Fruit fly (Drosophila melanogaster) whole organism, embryonic: ENCODE measurements around the gene CG34251.

Experiments
- Antp ChIP-seq: fragments of 200-800 bp; sonication (Bioruptor generic); optimal IDR thresholded peaks from 3 replicates; lab custom pipeline; 2016; ENCODE audit warnings: missing biosample characterization, missing genetic modification characterization
- Asciz ChIP-seq: fragments of 200-800 bp; sonication (Bioruptor generic); optimal IDR thresholded peaks from 2 replicates; lab custom pipeline; 2017; ENCODE audit warnings: missing biosample characterization, mild to moderate bottlenecking, missing genetic modification characterization, missing genetic modification reagents
- Atf3 ChIP-seq: fragments of 200-800 bp; sonication (Bioruptor generic); optimal IDR thresholded peaks from 3 replicates; lab custom pipeline; 2016; ENCODE audit warnings: missing biosample characterization, missing genetic modification characterization
- BEAF-32 ChIP-seq: fragments of 200-800 bp; sonication (Bioruptor generic); optimal IDR thresholded peaks from 3 replicates; lab custom pipeline; 2017; ENCODE audit warnings: missing biosample characterization, missing genetic modification characterization, mild to moderate bottlenecking, moderate library complexity, missing genetic modification reagents
- BtbVII ChIP-seq: fragments of 200-800 bp; sonication (Bioruptor generic); optimal IDR thresholded peaks from 3 replicates; lab custom pipeline; 2017; ENCODE audit warnings: missing biosample characterization, mild to moderate bottlenecking, missing genetic modification characterization
- CG11398 ChIP-seq: fragments of 200-800 bp; sonication (Bioruptor generic); optimal IDR thresholded peaks from 2 replicates; lab custom pipeline; 2016; ENCODE audit warnings: missing biosample characterization, missing genetic modification characterization
- CG11723 ChIP-seq: fragments of 200-800 bp; sonication (Bioruptor generic); optimal IDR thresholded peaks from 2 replicates; lab custom pipeline; 2017; ENCODE audit warnings: missing biosample characterization, mild to moderate bottlenecking, missing genetic modification characterization
- CG12071 ChIP-seq: fragments of 200-800 bp; sonication (Bioruptor generic); optimal IDR thresholded peaks from 3 replicates; lab custom pipeline; 2018; ENCODE audit warnings: missing biosample characterization, mild to moderate bottlenecking, missing genetic modification characterization
- CG12391 ChIP-seq: fragments of 200-800 bp; sonication (Bioruptor generic); optimal IDR thresholded peaks from 3 replicates; lab custom pipeline; 2018; ENCODE audit warnings: missing biosample characterization, mild to moderate bottlenecking, missing genetic modification characterization, moderate library complexity
- CG14710 ChIP-seq: fragments of 200-800 bp; sonication (Bioruptor generic); optimal IDR thresholded peaks from 3 replicates; lab custom pipeline; 2019; ENCODE audit warnings: missing biosample characterization, mild to moderate bottlenecking, missing genetic modification characterization, moderate library complexity
- CG15011 ChIP-seq: fragments of 200-800 bp; sonication (Bioruptor generic); optimal IDR thresholded peaks from 3 replicates; lab custom pipeline; 2018; ENCODE audit warnings: missing biosample characterization, mild to moderate bottlenecking, missing genetic modification characterization
- CG18011 ChIP-seq: fragments of 200-800 bp; sonication (Bioruptor generic); optimal IDR thresholded peaks from 2 replicates; lab custom pipeline; 2017; ENCODE audit warnings: missing biosample characterization, missing genetic modification characterization, mild to moderate bottlenecking, moderate library complexity, missing genotype
- CG2120 ChIP-seq: fragments of 200-800 bp; sonication (Bioruptor generic); optimal IDR thresholded peaks from 3 replicates; lab custom pipeline; 2016; ENCODE audit warnings: missing biosample characterization, missing genetic modification characterization
- CG2678 ChIP-seq: fragments of 200-800 bp; sonication (Bioruptor generic); optimal IDR thresholded peaks from 3 replicates; lab custom pipeline; 2019; ENCODE audit warnings: missing biosample characterization, mild to moderate bottlenecking, missing genetic modification characterization, moderate library complexity
- CG30020 ChIP-seq: fragments of 200-800 bp; optimal IDR thresholded peaks from 2 replicates; lab custom pipeline; 2019; ENCODE audit warnings: missing biosample characterization, mild to moderate bottlenecking, missing genetic modification characterization, moderate library complexity
- CG30403 ChIP-seq: fragments of 200-800 bp; sonication (Bioruptor generic); optimal IDR thresholded peaks from 3 replicates; lab custom pipeline; 2016; ENCODE audit warnings: missing biosample characterization, missing genetic modification characterization
- CG6791 ChIP-seq: fragments of 200-800 bp; sonication (Bioruptor generic); IDR thresholded peaks from 3 replicates; pipeline ENCODE4 v1.3.6; 2022; ENCODE audit warnings: missing biosample characterization, missing genetic modification characterization; ENCODE audit not compliant: partially characterized antibody
- CG8944 ChIP-seq: fragments of 200-800 bp; sonication (Bioruptor generic); optimal IDR thresholded peaks from 3 replicates; lab custom pipeline; 2016; ENCODE audit warnings: missing biosample characterization, missing genetic modification characterization
- D ChIP-seq, 2 experiments: fragments of 200-800 bp in 1 of 2; fragments of >200 bp in 1 of 2; sonication (Bioruptor generic) in 1 of 2; optimal IDR thresholded peaks; 2 replicates in 1 of 2; 3 replicates in 1 of 2; lab custom pipeline; 2017; ENCODE audit warnings: mild to moderate bottlenecking in 1 of 2, missing biosample characterization in 1 of 2, missing genetic modification characterization in 1 of 2, missing genetic modification reagents in 1 of 2
- Dip3 ChIP-seq: fragments of 200-800 bp; sonication (Bioruptor generic); optimal IDR thresholded peaks from 3 replicates; lab custom pipeline; 2016; ENCODE audit warnings: missing biosample characterization, missing genetic modification characterization
- Dp ChIP-seq: fragments of 200-800 bp; sonication (Bioruptor generic); optimal IDR thresholded peaks from 2 replicates; lab custom pipeline; 2018; ENCODE audit warnings: missing biosample characterization, mild to moderate bottlenecking, missing genetic modification characterization, moderate library complexity
- Hr51 ChIP-seq, 2 experiments: fragments of 200-800 bp; sonication (Bioruptor generic); optimal IDR thresholded peaks; 2 replicates in 1 of 2; 3 replicates in 1 of 2; lab custom pipeline; 2016 to 2018; ENCODE audit warnings: missing biosample characterization in 2 of 2, missing genetic modification characterization in 2 of 2, mild to moderate bottlenecking in 1 of 2, moderate library complexity in 1 of 2
- Med ChIP-seq: fragments of 200-800 bp; sonication (Bioruptor generic); peaks from one replicate; lab custom pipeline; 2016; ENCODE audit warnings: missing biosample characterization, missing genetic modification characterization, mild to moderate bottlenecking, inconsistent platforms, moderate library complexity
- Oli ChIP-seq: fragments of 200-800 bp; sonication (Bioruptor generic); optimal IDR thresholded peaks from 2 replicates; lab custom pipeline; 2018; ENCODE audit warnings: missing biosample characterization, mild to moderate bottlenecking, missing genetic modification characterization, moderate library complexity
- Rfx ChIP-seq: fragments of 200-800 bp; sonication (Bioruptor generic); IDR thresholded peaks from 2 replicates; pipeline ENCODE4 v1.3.6; 2022; ENCODE audit warnings: missing biosample characterization, missing genetic modification characterization
- Ssrp ChIP-seq: fragments of 200-800 bp; sonication (Bioruptor generic); optimal IDR thresholded peaks from 2 replicates; lab custom pipeline; 2018; ENCODE audit warnings: missing biosample characterization, mild to moderate bottlenecking, missing genetic modification characterization, moderate library complexity
- Stat92E ChIP-seq, 3 experiments: fragments of >200 bp in 2 of 3; fragments of 200-800 bp in 1 of 3; sonication (Bioruptor generic) in 1 of 3; optimal IDR thresholded peaks; 2 replicates each; lab custom pipeline; 2017 to 2019; ENCODE audit warnings: missing biosample characterization in 3 of 3, missing genetic modification characterization in 3 of 3, mild to moderate bottlenecking in 1 of 3, moderate library complexity in 1 of 3
- Xrp1 ChIP-seq: fragments of 200-800 bp; sonication (Bioruptor generic); IDR thresholded peaks from 2 replicates; pipeline ENCODE4 v1.3.6; 2022; ENCODE audit warnings: missing biosample characterization, missing genetic modification characterization
- abd-A ChIP-seq: fragments of 200-800 bp; sonication (Bioruptor generic); optimal IDR thresholded peaks from 3 replicates; lab custom pipeline; 2019; ENCODE audit warnings: missing biosample characterization, mild to moderate bottlenecking, missing genetic modification characterization, moderate library complexity
- bigmax ChIP-seq: fragments of 200-800 bp; sonication (Bioruptor generic); optimal IDR thresholded peaks from 2 replicates; lab custom pipeline; 2018; ENCODE audit warnings: missing biosample characterization, mild to moderate bottlenecking, missing genetic modification characterization
- caup ChIP-seq: fragments of 200-800 bp; sonication (Bioruptor generic); optimal IDR thresholded peaks from 3 replicates; lab custom pipeline; 2017; ENCODE audit warnings: missing biosample characterization, mild to moderate bottlenecking, missing genetic modification characterization, moderate library complexity; ENCODE audit not compliant: severe bottlenecking
- chm ChIP-seq: fragments of 200-800 bp; sonication (Bioruptor generic); IDR thresholded peaks from 2 replicates; pipeline ENCODE4 v1.3.6; 2022; ENCODE audit warnings: missing biosample characterization, missing genetic modification characterization
- crp ChIP-seq, 2 experiments: fragments of 200-800 bp; sonication (Bioruptor generic); optimal IDR thresholded peaks; 2 replicates in 1 of 2; 3 replicates in 1 of 2; lab custom pipeline; 2017; ENCODE audit warnings: missing biosample characterization in 2 of 2, missing genetic modification characterization in 2 of 2, mild to moderate bottlenecking in 1 of 2, moderate library complexity in 1 of 2
- danr ChIP-seq: fragments of 200-800 bp; sonication (Bioruptor generic); IDR thresholded peaks from 2 replicates; pipeline ENCODE4 v1.3.6; 2022; ENCODE audit warnings: missing biosample characterization, missing genetic modification characterization
- ems ChIP-seq: fragments of 200-800 bp; sonication (Bioruptor generic); optimal IDR thresholded peaks from 3 replicates; lab custom pipeline; 2016; ENCODE audit warnings: missing biosample characterization, missing genetic modification characterization
- ewg ChIP-seq: fragments of 200-800 bp; sonication (Bioruptor generic); optimal IDR thresholded peaks from 3 replicates; lab custom pipeline; 2017; ENCODE audit warnings: mild to moderate bottlenecking, missing biosample characterization, missing genetic modification reagents, missing genetic modification characterization
- exex ChIP-seq: fragments of 200-800 bp; sonication (Bioruptor generic); optimal IDR thresholded peaks from 4 replicates; lab custom pipeline; 2018; ENCODE audit warnings: missing biosample characterization, mild to moderate bottlenecking, missing genetic modification characterization, moderate library complexity
- fru ChIP-seq: fragments of >200 bp; optimal IDR thresholded peaks from 2 replicates; lab custom pipeline; 2017
- ham ChIP-seq: fragments of 200-800 bp; sonication (Bioruptor generic); IDR thresholded peaks from 2 replicates; pipeline ENCODE4 v1.3.6; 2022; ENCODE audit warnings: missing biosample characterization, missing genetic modification characterization
- hkb ChIP-seq, 2 experiments: fragments of 200-800 bp in 1 of 2; fragments of >200 bp in 1 of 2; sonication (Bioruptor generic) in 1 of 2; IDR thresholded peaks in 1 of 2; optimal IDR thresholded peaks in 1 of 2; 2 replicates each; pipeline versions ENCODE4 v1.3.6 to Lab custom; 2017 to 2022; ENCODE audit warnings: missing biosample characterization in 1 of 2, missing genetic modification characterization in 1 of 2
- oc ChIP-seq: fragments of 200-800 bp; sonication (Bioruptor generic); optimal IDR thresholded peaks from 2 replicates; lab custom pipeline; 2018; ENCODE audit warnings: missing biosample characterization, mild to moderate bottlenecking, missing genetic modification characterization, moderate library complexity
- pho ChIP-seq: fragments of 200-800 bp; sonication (Bioruptor generic); optimal IDR thresholded peaks from 2 replicates; lab custom pipeline; 2016; ENCODE audit warnings: missing biosample characterization, missing genetic modification characterization
- pros ChIP-seq: fragments of 200-800 bp; sonication (Bioruptor generic); optimal IDR thresholded peaks from 3 replicates; lab custom pipeline; 2019; ENCODE audit warnings: missing biosample characterization, mild to moderate bottlenecking, missing genetic modification characterization, moderate library complexity
- pzg ChIP-seq: fragments of 200-800 bp; sonication (Bioruptor generic); optimal IDR thresholded peaks from 3 replicates; lab custom pipeline; 2018; ENCODE audit warnings: missing biosample characterization, mild to moderate bottlenecking, missing genetic modification characterization, moderate library complexity
- trem ChIP-seq: fragments of 200-800 bp; optimal IDR thresholded peaks from 3 replicates; lab custom pipeline; 2019; ENCODE audit warnings: missing biosample characterization, mild to moderate bottlenecking, missing genetic modification characterization, moderate library complexity
- twi ChIP-seq: fragments of 200-800 bp; optimal IDR thresholded peaks from 2 replicates; lab custom pipeline; 2019; ENCODE audit warnings: missing biosample characterization, mild to moderate bottlenecking, missing genetic modification characterization, moderate library complexity
- tx ChIP-seq: fragments of 200-800 bp; sonication (Bioruptor generic); optimal IDR thresholded peaks from 2 replicates; lab custom pipeline; 2016; ENCODE audit warnings: missing biosample characterization, missing genetic modification characterization
- unpg ChIP-seq: fragments of 200-800 bp; sonication (Bioruptor generic); optimal IDR thresholded peaks from 3 replicates; lab custom pipeline; 2018; ENCODE audit warnings: missing biosample characterization, mild to moderate bottlenecking, missing genetic modification characterization, moderate library complexity
- usp ChIP-seq: fragments of >200 bp; optimal IDR thresholded peaks from 2 replicates; lab custom pipeline; 2017; ENCODE audit warnings: missing biosample characterization, missing genetic modification characterization

Gene CG34251

DNA sequence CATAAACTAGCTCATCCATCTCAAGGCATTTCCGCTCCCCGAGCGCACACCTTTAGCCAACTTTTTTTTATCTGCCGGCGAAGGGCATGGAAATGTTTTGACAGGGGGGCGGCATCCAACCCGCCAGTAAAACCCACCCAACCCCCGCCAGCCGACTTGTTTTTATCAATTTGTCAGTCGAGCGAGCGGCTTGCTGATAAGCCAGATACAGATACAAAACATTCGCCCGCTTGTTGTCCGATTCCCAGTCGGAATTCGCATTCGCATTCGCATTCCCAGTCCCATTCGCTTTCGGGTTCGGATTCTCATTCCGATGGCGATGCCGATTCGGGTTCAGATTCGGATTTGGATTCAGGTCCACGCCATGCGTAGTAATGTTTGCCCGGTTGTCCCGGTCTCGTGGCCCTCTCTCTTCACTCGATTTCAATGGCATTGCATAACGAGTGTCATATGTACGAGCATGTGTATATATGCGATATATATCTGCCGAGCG lies 6.3 kb upstream of the CG34251 start (continued):
- TF ChIP-seq bigmax (GFP tag; lab: Kevin White, UChicago) (no peak), oc (tag; lab: Kevin White, UChicago) (no peak), BEAF-32 (no peak), CG2678 (tag; lab: Kevin White, UChicago) (peak; percentile 6), caup (GFP tag; lab: Kevin White, UChicago) (peak; percentile 48), abd-A (peak; percentile 57), CG30020 (tag; lab: Kevin White, UChicago) (no peak), BtbVII (no peak), unpg (GFP tag; lab: Kevin White, UChicago) (no peak), CG12071 (GFP tag; lab: Kevin White, UChicago) (no peak), fru (lab: Kevin White, UChicago) (no peak), CG2120 (GFP tag; lab: Kevin White, UChicago) (peak; percentile 21), CG11723 (no peak), tx (GFP tag; lab: Kevin White, UChicago) (no peak), Stat92E (GFP tag; optimal IDR thresholded peaks at IDR 0.05; lab: Kevin White, UChicago) (no peak), CG14710 (no peak), Ssrp (tag; lab: Kevin White, UChicago) (no peak), CG8944 (GFP tag; lab: Kevin White, UChicago) (no peak), hkb (optimal IDR thresholded peaks at IDR 0.05; lab: Kevin White, UChicago) (no peak), hkb (GFP tag; IDR thresholded peaks at IDR 0.05; lab: Robert Waterston, UW) (no peak), Antp (GFP tag; lab: Kevin White, UChicago) (no peak), CG6791 (GFP tag; lab: Robert Waterston, UW) (no peak), trem (tag; lab: Kevin White, UChicago) (no peak), D (optimal IDR thresholded peaks at IDR 0.05; lab: Kevin White, UChicago) (no peak), D (GFP tag; optimal IDR thresholded peaks at IDR 0.05; lab: Kevin White, UChicago) (no peak), pho (no peak), Med (GFP tag; lab: Kevin White, UChicago) (peak; percentile 85), CG30403 (no peak), pzg (GFP tag; lab: Kevin White, UChicago) (peak; percentile 19), chm (GFP tag; lab: Robert Waterston, UW) (no peak; the same call in 1 of the 2 replicates), ems (no peak), Rfx (GFP tag; lab: Robert Waterston, UW) (peak; percentile 18; the same call in 1 of the 2 replicates), Dp (peak; percentile 48), Atf3 (GFP tag; lab: Kevin White, UChicago) (no peak), crp (GFP tag; optimal IDR thresholded peaks at IDR 0.05; lab: Kevin White, UChicago) (no peak), Xrp1 (no peak), Dip3 (GFP tag; lab: Kevin White, UChicago) (no peak), CG18011 (GFP tag; lab: Kevin White, UChicago) (peak; percentile 91), usp (GFP tag; lab: Kevin White, UChicago) (no peak), CG11398 (GFP tag; lab: Kevin White, UChicago) (no peak), Asciz (GFP tag; lab: Kevin White, UChicago) (no peak), CG15011 (GFP tag; lab: Kevin White, UChicago) (peak; percentile 6), twi (tag; lab: Kevin White, UChicago) (no peak), Hr51 (GFP tag; optimal IDR thresholded peaks at IDR 0.05; lab: Kevin White, UChicago) (no peak), danr (GFP tag; lab: Robert Waterston, UW) (no peak), exex (tag; lab: Kevin White, UChicago) (peak; percentile 64), pros (GFP tag; lab: Kevin White, UChicago) (no peak), ewg (GFP tag; lab: Kevin White, UChicago) (peak; percentile 2), CG12391 (tag; lab: Kevin White, UChicago) (no peak), Oli (tag; lab: Kevin White, UChicago) (no peak), ham (GFP tag; lab: Robert Waterston, UW) (no peak)
